Fruit fly (Drosophila melanogaster) whole organism, embryonic: ENCODE measurements around the gene Parg.

Source experiments
- B-H2 ChIP-seq: fragments of 200-800 bp; sonication (Bioruptor generic); optimal IDR thresholded peaks from 2 replicates; lab custom pipeline; 2018; ENCODE audit warnings: missing biosample characterization, mild to moderate bottlenecking, missing genetic modification characterization
- Blimp-1 ChIP-seq: fragments of 200-800 bp; sonication (Bioruptor generic); optimal IDR thresholded peaks from 3 replicates; lab custom pipeline; 2018; ENCODE audit warnings: missing biosample characterization, missing genetic modification characterization, mild to moderate bottlenecking, moderate library complexity, missing genetic modification reagents
- CG10274 ChIP-seq: fragments of 200-800 bp; sonication (Bioruptor generic); optimal IDR thresholded peaks from 3 replicates; lab custom pipeline; 2017; ENCODE audit warnings: missing biosample characterization, mild to moderate bottlenecking, missing genetic modification characterization
- CG10366 ChIP-seq: fragments of 200-800 bp; sonication (Bioruptor generic); IDR thresholded peaks from 2 replicates; pipeline ENCODE4 v1.3.6; 2022; ENCODE audit warnings: missing biosample characterization, missing genetic modification characterization
- CG10462 ChIP-seq: fragments of 200-800 bp; sonication (Bioruptor generic); optimal IDR thresholded peaks from 2 replicates; lab custom pipeline; 2016; ENCODE audit warnings: missing biosample characterization, missing genetic modification characterization
- CG11085 ChIP-seq: fragments of 200-800 bp; sonication (Bioruptor generic); IDR thresholded peaks from 2 replicates; pipeline ENCODE4 v1.3.6; 2022; ENCODE audit warnings: missing biosample characterization, missing genetic modification characterization
- CG11093 ChIP-seq: fragments of 200-800 bp; sonication (Bioruptor generic); IDR thresholded peaks from 3 replicates; pipeline ENCODE4 v1.3.6; 2022; ENCODE audit warnings: missing biosample characterization, missing genetic modification characterization
- CG1602 ChIP-seq: fragments of 200-800 bp; sonication (Bioruptor generic); optimal IDR thresholded peaks from 3 replicates; lab custom pipeline; 2016; ENCODE audit warnings: missing biosample characterization, missing genetic modification characterization
- CG16813 ChIP-seq: fragments of 200-800 bp; sonication (Bioruptor generic); IDR thresholded peaks from 3 replicates; pipeline ENCODE4 v1.3.6; 2022; ENCODE audit warnings: missing biosample characterization, missing genetic modification characterization; ENCODE audit not compliant: partially characterized antibody
- CG17328 ChIP-seq: fragments of 200-800 bp; sonication (Bioruptor generic); IDR thresholded peaks from 2 replicates; pipeline ENCODE4 v1.3.6; 2022; ENCODE audit warnings: missing biosample characterization, missing genetic modification characterization
- CG17829 ChIP-seq: fragments of 200-800 bp; optimal IDR thresholded peaks from 2 replicates; lab custom pipeline; 2019; ENCODE audit warnings: missing biosample characterization, mild to moderate bottlenecking, missing genetic modification characterization, moderate library complexity
- CG2120 ChIP-seq: fragments of 200-800 bp; sonication (Bioruptor generic); optimal IDR thresholded peaks from 3 replicates; lab custom pipeline; 2016; ENCODE audit warnings: missing biosample characterization, missing genetic modification characterization
- CG2678 ChIP-seq: fragments of 200-800 bp; sonication (Bioruptor generic); optimal IDR thresholded peaks from 3 replicates; lab custom pipeline; 2019; ENCODE audit warnings: missing biosample characterization, mild to moderate bottlenecking, missing genetic modification characterization, moderate library complexity
- CG3407 ChIP-seq: fragments of 200-800 bp; sonication (Bioruptor generic); optimal IDR thresholded peaks from 2 replicates; lab custom pipeline; 2018; ENCODE audit warnings: missing biosample characterization, mild to moderate bottlenecking, missing genetic modification characterization
- CG42726 ChIP-seq: fragments of 200-800 bp; sonication (Bioruptor generic); IDR thresholded peaks from 2 replicates; pipeline ENCODE4 v1.3.6; 2022; ENCODE audit warnings: missing biosample characterization, missing genetic modification characterization; ENCODE audit not compliant: partially characterized antibody
- CG4404 ChIP-seq: fragments of 200-800 bp; sonication (Bioruptor generic); IDR thresholded peaks from 2 replicates; pipeline ENCODE4 v1.3.6; 2022; ENCODE audit warnings: missing biosample characterization, missing genetic modification characterization
- CG4424 ChIP-seq: fragments of 200-800 bp; sonication (Bioruptor generic); optimal IDR thresholded peaks from 3 replicates; lab custom pipeline; 2016; ENCODE audit warnings: missing biosample characterization, missing genetic modification characterization
- CG4730 ChIP-seq: fragments of 200-800 bp; sonication (Bioruptor generic); IDR thresholded peaks from 2 replicates; pipeline ENCODE4 v1.3.6; 2022; ENCODE audit warnings: missing biosample characterization, missing genetic modification characterization
- CG4820 ChIP-seq: fragments of 200-800 bp; sonication (Bioruptor generic); optimal IDR thresholded peaks from 3 replicates; lab custom pipeline; 2016; ENCODE audit warnings: missing biosample characterization, missing genetic modification characterization
- CG4854 ChIP-seq: fragments of 200-800 bp; sonication (Bioruptor generic); optimal IDR thresholded peaks from 2 replicates; lab custom pipeline; 2016; ENCODE audit warnings: missing biosample characterization, missing genetic modification characterization, inconsistent platforms
- CG7928 ChIP-seq: fragments of 200-800 bp; sonication (Bioruptor generic); optimal IDR thresholded peaks from 2 replicates; lab custom pipeline; 2017; ENCODE audit warnings: missing biosample characterization, mild to moderate bottlenecking, missing genetic modification characterization
- Dbx ChIP-seq: fragments of 200-800 bp; sonication (Bioruptor generic); IDR thresholded peaks from 3 replicates; pipeline ENCODE4 v1.3.6; 2022; ENCODE audit warnings: missing biosample characterization, missing genetic modification characterization
- Elba2 ChIP-seq: fragments of 200-800 bp; sonication (Bioruptor generic); optimal IDR thresholded peaks from 3 replicates; lab custom pipeline; 2016; ENCODE audit warnings: missing biosample characterization, missing genetic modification characterization
- Ets65A ChIP-seq: fragments of 200-800 bp; sonication (Bioruptor generic); peaks from one replicate; lab custom pipeline; 2016; ENCODE audit warnings: missing biosample characterization, missing genetic modification characterization
- Hr78 ChIP-seq, 2 experiments: fragments of 200-800 bp in 1 of 2; fragments of >200 bp in 1 of 2; sonication (Bioruptor generic) in 1 of 2; optimal IDR thresholded peaks; 2 replicates each; lab custom pipeline; 2017 to 2019; ENCODE audit warnings: missing biosample characterization in 2 of 2, missing genetic modification characterization in 2 of 2, mild to moderate bottlenecking in 1 of 2, moderate library complexity in 1 of 2
- Jarid2 ChIP-seq: fragments of 200-800 bp; sonication (Bioruptor generic); optimal IDR thresholded peaks from 3 replicates; lab custom pipeline; 2017; ENCODE audit warnings: mild to moderate bottlenecking, missing biosample characterization, missing genetic modification reagents, missing genetic modification characterization
- Lpt ChIP-seq: fragments of >200 bp; optimal IDR thresholded peaks from 2 replicates; lab custom pipeline; 2018; ENCODE audit warnings: missing biosample characterization, missing genetic modification characterization
- MTF-1 ChIP-seq: fragments of 200-800 bp; sonication (Bioruptor generic); optimal IDR thresholded peaks from 2 replicates; lab custom pipeline; 2018; ENCODE audit warnings: missing biosample characterization, mild to moderate bottlenecking, missing genetic modification characterization, borderline replicate concordance
- Rx ChIP-seq: fragments of 200-800 bp; sonication (Bioruptor generic); IDR thresholded peaks from 2 replicates; pipeline ENCODE4 v1.3.6; 2022; ENCODE audit warnings: missing biosample characterization, missing genetic modification characterization
- Xbp1 ChIP-seq: fragments of 200-800 bp; sonication (Bioruptor generic); optimal IDR thresholded peaks from 3 replicates; lab custom pipeline; 2016; ENCODE audit warnings: missing biosample characterization, mild to moderate bottlenecking, missing genetic modification characterization
- aop ChIP-seq: fragments of 200-800 bp; sonication (Bioruptor generic); IDR thresholded peaks from 2 replicates; pipeline ENCODE4 v1.3.6; 2022; ENCODE audit warnings: missing biosample characterization, missing genetic modification characterization
- ato ChIP-seq: fragments of 200-800 bp; sonication (Bioruptor generic); IDR thresholded peaks from 2 replicates; pipeline ENCODE4 v1.3.6; 2022; ENCODE audit warnings: missing biosample characterization, missing genetic modification characterization; ENCODE audit not compliant: partially characterized antibody
- dmrt11E ChIP-seq: fragments of 200-800 bp; sonication (Bioruptor generic); optimal IDR thresholded peaks from 3 replicates; lab custom pipeline; 2018; ENCODE audit warnings: missing biosample characterization, mild to moderate bottlenecking, missing genetic modification characterization, moderate library complexity
- esg ChIP-seq: fragments of 200-800 bp; sonication (Bioruptor generic); conservative IDR thresholded peaks from 2 replicates; pipeline ENCODE4 v1.3.6; 2022; ENCODE audit warnings: missing biosample characterization, missing genetic modification characterization
- fu2 ChIP-seq: fragments of 200-800 bp; sonication (Bioruptor generic); optimal IDR thresholded peaks from 2 replicates; lab custom pipeline; 2016; ENCODE audit warnings: missing biosample characterization, missing genetic modification characterization
- kah ChIP-seq: fragments of 200-800 bp; sonication (Bioruptor generic); optimal IDR thresholded peaks from 2 replicates; lab custom pipeline; 2018; ENCODE audit warnings: missing biosample characterization, mild to moderate bottlenecking, missing genetic modification characterization
- kni ChIP-seq: fragments of 200-800 bp; sonication (Bioruptor generic); optimal IDR thresholded peaks from 3 replicates; lab custom pipeline; 2017; ENCODE audit warnings: mild to moderate bottlenecking, missing biosample characterization, missing genetic modification reagents, missing genetic modification characterization
- lov ChIP-seq, 2 experiments: fragments of 200-800 bp in 1 of 2; fragments of >200 bp in 1 of 2; sonication (Bioruptor generic) in 1 of 2; IDR thresholded peaks in 1 of 2; optimal IDR thresholded peaks in 1 of 2; 2 replicates in 1 of 2; 3 replicates in 1 of 2; pipeline versions ENCODE4 v1.3.6 to Lab custom; 2017 to 2022; ENCODE audit warnings: missing biosample characterization in 1 of 2, missing genetic modification characterization in 1 of 2
- mam ChIP-seq: fragments of 200-800 bp; sonication (Bioruptor generic); optimal IDR thresholded peaks from 3 replicates; lab custom pipeline; 2016; ENCODE audit warnings: missing biosample characterization, missing genetic modification characterization
- nmo ChIP-seq: fragments of 200-800 bp; sonication (Bioruptor generic); optimal IDR thresholded peaks from 2 replicates; lab custom pipeline; 2018; ENCODE audit warnings: missing biosample characterization, mild to moderate bottlenecking, missing genetic modification characterization, moderate library complexity
- nom ChIP-seq: fragments of 200-800 bp; sonication (Bioruptor generic); optimal IDR thresholded peaks from 2 replicates; lab custom pipeline; 2017; ENCODE audit warnings: missing biosample characterization, missing genetic modification characterization, mild to moderate bottlenecking, moderate library complexity, missing genetic modification reagents
- psq ChIP-seq: fragments of 200-800 bp; sonication (Bioruptor generic); optimal IDR thresholded peaks from 2 replicates; lab custom pipeline; 2017; ENCODE audit warnings: missing biosample characterization, missing genetic modification characterization
- rib ChIP-seq: fragments of 200-800 bp; sonication (Bioruptor generic); IDR thresholded peaks from 2 replicates; pipeline ENCODE4 v1.3.6; 2022; ENCODE audit warnings: missing biosample characterization, missing genetic modification characterization
- seq ChIP-seq: fragments of 200-800 bp; sonication (Bioruptor generic); IDR thresholded peaks from 2 replicates; pipeline ENCODE4 v1.3.6; 2022; ENCODE audit warnings: missing biosample characterization, missing genetic modification characterization
- sna ChIP-seq: fragments of 200-800 bp; sonication (Bioruptor generic); IDR thresholded peaks from 2 replicates; pipeline ENCODE4 v1.3.6; 2022; ENCODE audit warnings: missing biosample characterization, missing genetic modification characterization; ENCODE audit not compliant: partially characterized antibody
- vnd ChIP-seq: fragments of 200-800 bp; sonication (Bioruptor generic); IDR thresholded peaks from 3 replicates; pipeline ENCODE4 v1.3.6; 2022; ENCODE audit warnings: missing biosample characterization, missing genetic modification characterization; ENCODE audit not compliant: partially characterized antibody
- wek ChIP-seq: fragments of 200-800 bp; sonication (Bioruptor generic); optimal IDR thresholded peaks from 3 replicates; lab custom pipeline; 2018; ENCODE audit warnings: missing biosample characterization, mild to moderate bottlenecking, missing genetic modification characterization, moderate library complexity
- wor ChIP-seq: fragments of 200-800 bp; sonication (Bioruptor generic); IDR thresholded peaks from 2 replicates; pipeline ENCODE4 v1.3.6; 2022; ENCODE audit warnings: missing biosample characterization, missing genetic modification characterization
- zfh1 ChIP-seq: fragments of 200-800 bp; sonication (Bioruptor generic); IDR thresholded peaks from 3 replicates; pipeline ENCODE4 v1.3.6; 2022; ENCODE audit warnings: missing biosample characterization, missing genetic modification characterization

Gene Parg

dm6 chrX:3677847-3678411, 6.6 kb upstream of the Parg start (continued):
- peak; percentile 62 for TF ChIP-seq CG4820 (GFP tag; lab: Kevin White, UChicago)
- no peak for TF ChIP-seq lov (optimal IDR thresholded peaks at IDR 0.05; lab: Kevin White, UChicago)
- no peak for TF ChIP-seq lov (GFP tag; IDR thresholded peaks at IDR 0.05; lab: Robert Waterston, UW)
- TF ChIP-seq dmrt11E, result peak; percentile 88
- TF ChIP-seq CG11085 (GFP tag; lab: Robert Waterston, UW), result 0 out of 2 replicates have a peak, but pooled peaks have one; percentile 15
- peak; percentile 63; the same call in 2 of the 3 replicates for TF ChIP-seq zfh1 (GFP tag; lab: Robert Waterston, UW)
- TF ChIP-seq kah (GFP tag; lab: Kevin White, UChicago), result peak; percentile 43
- peak; percentile 88 for TF ChIP-seq CG17829 (tag; lab: Kevin White, UChicago)
- peak; percentile 65 for TF ChIP-seq CG10366 (GFP tag; lab: Robert Waterston, UW)
- TF ChIP-seq esg, result peak; percentile 75
- TF ChIP-seq CG3407 (GFP tag; lab: Kevin White, UChicago), result peak; percentile 85
- peak; percentile 67 for TF ChIP-seq seq (GFP tag; lab: Robert Waterston, UW)
- no peak for TF ChIP-seq ato (GFP tag; lab: Robert Waterston, UW)
- TF ChIP-seq CG4854 (GFP tag; lab: Kevin White, UChicago), result no peak
- TF ChIP-seq Ets65A, result peak; percentile 94
- TF ChIP-seq rib (GFP tag; lab: Robert Waterston, UW), result no peak
- TF ChIP-seq CG7928, result no peak
- peak; percentile 1 for TF ChIP-seq B-H2 (GFP tag; lab: Kevin White, UChicago)
- peak; percentile 60 for TF ChIP-seq CG4730 (GFP tag; lab: Robert Waterston, UW)
- peak; percentile 73 for TF ChIP-seq CG1602
- peak; percentile 93 for TF ChIP-seq CG2678 (tag; lab: Kevin White, UChicago)
- TF ChIP-seq mam (GFP tag; lab: Kevin White, UChicago), result no peak
- no peak for TF ChIP-seq wek
- peak; percentile 96 for TF ChIP-seq nmo (GFP tag; lab: Kevin White, UChicago)
- no peak for TF ChIP-seq fu2 (GFP tag; lab: Kevin White, UChicago)
- peak; percentile 19 for TF ChIP-seq CG10462 (GFP tag; lab: Kevin White, UChicago)
- TF ChIP-seq Blimp-1, result peak; percentile 86
- TF ChIP-seq CG2120 (GFP tag; lab: Kevin White, UChicago), result peak; percentile 49
- TF ChIP-seq psq (GFP tag; lab: Kevin White, UChicago), result peak; percentile 51
- peak; percentile 74 for TF ChIP-seq Jarid2 (GFP tag; lab: Kevin White, UChicago)
- TF ChIP-seq CG42726, result no peak
- no peak for TF ChIP-seq sna (GFP tag; lab: Robert Waterston, UW)
- TF ChIP-seq Hr78 (GFP tag; optimal IDR thresholded peaks at IDR 0.05; lab: Kevin White, UChicago), result peak in 1 of 2 experiments; percentile 78
- TF ChIP-seq vnd (GFP tag; lab: Robert Waterston, UW), result no peak
- TF ChIP-seq CG11093, result peak; percentile 67; the same call in 2 of the 3 replicates
- TF ChIP-seq nom (GFP tag; lab: Kevin White, UChicago), result peak; percentile 5
- peak; percentile 98 for TF ChIP-seq CG10274
- TF ChIP-seq Lpt (GFP tag; lab: Kevin White, UChicago), result no peak
- peak; percentile 23 for TF ChIP-seq MTF-1 (GFP tag; lab: Kevin White, UChicago)
- TF ChIP-seq Dbx (GFP tag; lab: Robert Waterston, UW), result 0 out of 3 replicates have a peak, but pooled peaks have one; percentile 43
- peak; percentile 73 for TF ChIP-seq Xbp1 (GFP tag; lab: Kevin White, UChicago)
- TF ChIP-seq kni (GFP tag; lab: Kevin White, UChicago), result peak; percentile 1
- peak; percentile 81 for TF ChIP-seq CG4424 (GFP tag; lab: Kevin White, UChicago)
- TF ChIP-seq CG17328 (GFP tag; lab: Robert Waterston, UW), result peak; percentile 54
- peak; percentile 41 for TF ChIP-seq CG4404 (GFP tag; lab: Robert Waterston, UW)
- no peak for TF ChIP-seq CG16813 (GFP tag; lab: Robert Waterston, UW)
- peak; percentile 69 for TF ChIP-seq wor
- TF ChIP-seq aop (GFP tag; lab: Robert Waterston, UW), result no peak
- no peak; the same call in 1 of the 2 replicates for TF ChIP-seq Rx (GFP tag; lab: Robert Waterston, UW)
- no peak for TF ChIP-seq Elba2 (GFP tag; lab: Kevin White, UChicago)
